Fruit fly (Drosophila melanogaster): ENCODE measurements around the gene Galphaf.
A peak's percentile ranks its signal among the peaks of the same experiment; 100 is the strongest.

The Galphaf gene

dm6 chr3L:16634529-16634928 lies 33.2 kb downstream of the Galphaf start:
- no peak for TF ChIP-seq B-H2 (GFP tag; optimal IDR thresholded peaks at IDR 0.05)
- TF ChIP-seq row (GFP tag; IDR thresholded peaks at IDR 0.05): 0 out of 3 replicates have a peak, but pooled peaks have one; percentile 8
- peak; percentile 0 for TF ChIP-seq Blimp-1 (GFP tag; optimal IDR thresholded peaks at IDR 0.05)
- TF ChIP-seq phol (tag; optimal IDR thresholded peaks at IDR 0.05): peak; percentile 1
- TF ChIP-seq sens (GFP tag): peak; percentile 50
- TF ChIP-seq Side (GFP tag; optimal IDR thresholded peaks at IDR 0.05): no peak
- TF ChIP-seq Xrp1 (GFP tag; IDR thresholded peaks at IDR 0.05): peak; percentile 29; the same call in 1 of the 2 replicates
- TF ChIP-seq CG10979 (tag; optimal IDR thresholded peaks at IDR 0.05): peak; percentile 37

DNA sequence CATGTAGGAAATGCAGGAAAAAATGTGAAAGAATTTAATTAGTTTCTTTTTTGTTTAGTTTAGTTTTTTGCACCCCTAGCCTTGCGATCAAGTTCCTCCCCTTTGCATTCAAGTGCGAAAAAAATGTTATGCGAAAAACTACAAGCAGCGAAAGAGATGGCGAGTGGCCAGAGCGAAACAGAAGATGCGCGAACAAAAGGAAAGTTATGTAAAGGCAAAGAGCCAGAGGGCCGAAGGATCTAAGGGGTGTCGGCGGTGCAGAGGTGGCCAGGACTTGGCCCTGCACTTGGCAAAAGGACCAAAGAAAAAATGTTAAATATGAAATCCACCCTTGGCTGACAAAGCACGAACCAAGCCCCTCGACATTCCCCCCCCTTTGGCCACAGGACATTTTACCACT lies 33.6 kb downstream of the Galphaf start:
- TF ChIP-seq sqz (GFP tag; optimal IDR thresholded peaks at IDR 0.05): peak; percentile 53
- TF ChIP-seq pros (GFP tag; optimal IDR thresholded peaks at IDR 0.05): peak; percentile 84
- TF ChIP-seq ind (GFP tag; optimal IDR thresholded peaks at IDR 0.05): no peak

- TF ChIP-seq hbn (GFP tag; IDR thresholded peaks at IDR 0.05; ENCODE audit: partially characterized antibody) (no peak), pan (optimal IDR thresholded peaks at IDR 0.05) (no peak), pan (GFP tag; optimal IDR thresholded peaks at IDR 0.05 in 1 of 2, IDR thresholded peaks at IDR 0.05 in 1 of 2) (peak in 1 of 2 experiments; percentile 20), Six4 (GFP tag; optimal IDR thresholded peaks at IDR 0.05) (no peak), CG6272 (GFP tag; IDR thresholded peaks at IDR 0.05) (no peak), CG2712 (tag; optimal IDR thresholded peaks at IDR 0.05) (peak; percentile 15), CG34422 (GFP tag; IDR thresholded peaks at IDR 0.05) (0 out of 3 replicates have a peak, but pooled peaks have one; percentile 38), fd96Cb (tag; optimal IDR thresholded peaks at IDR 0.05) (peak; percentile 3), CTCF (GFP tag; optimal IDR thresholded peaks at IDR 0.05) (peak; percentile 77), CG18262 (tag; optimal IDR thresholded peaks at IDR 0.05) (peak; percentile 26), sug (tag; optimal IDR thresholded peaks at IDR 0.05) (no peak), zfh2 (GFP tag; optimal IDR thresholded peaks at IDR 0.05) (no peak), Xrp1 (GFP tag; IDR thresholded peaks at IDR 0.05) (peak; percentile 18; the same call in 1 of the 2 replicates), CG14710 (tag; optimal IDR thresholded peaks at IDR 0.05) (peak; percentile 25), HHEX (GFP tag; optimal IDR thresholded peaks at IDR 0.05) (no peak), CG8290 (GFP tag; optimal IDR thresholded peaks at IDR 0.05) (peak; percentile 23), CG8290 (tag; optimal IDR thresholded peaks at IDR 0.05) (no peak), CG30403 (GFP tag; optimal IDR thresholded peaks at IDR 0.05) (no peak), Gsc (GFP tag; IDR thresholded peaks at IDR 0.05) (no peak), CG12659 (GFP tag; optimal IDR thresholded peaks at IDR 0.05) (no peak), Drgx (GFP tag; IDR thresholded peaks at IDR 0.05) (no peak), dan (GFP tag; IDR thresholded peaks at IDR 0.05) (no peak), klu (GFP tag; IDR thresholded peaks at IDR 0.05) (no peak), Ssrp (tag; optimal IDR thresholded peaks at IDR 0.05) (no peak), CG4360 (GFP tag; IDR thresholded peaks at IDR 0.05) (0 out of 2 replicates have a peak, but pooled peaks have one; percentile 9), sens (GFP tag) (peak; percentile 80), mld (GFP tag; IDR thresholded peaks at IDR 0.05; ENCODE audit: partially characterized antibody) (no peak), lov (optimal IDR thresholded peaks at IDR 0.05) (no peak), lov (GFP tag; IDR thresholded peaks at IDR 0.05) (0 out of 3 replicates have a peak, but pooled peaks have one; percentile 30), mam (GFP tag; optimal IDR thresholded peaks at IDR 0.05) (no peak), z (GFP tag; IDR thresholded peaks at IDR 0.05) (0 out of 3 replicates have a peak, but pooled peaks have one; percentile 30), CG15073 (GFP tag; optimal IDR thresholded peaks at IDR 0.05) (no peak), CG4424 (GFP tag; optimal IDR thresholded peaks at IDR 0.05) (peak; percentile 26), CG13894 (tag; optimal IDR thresholded peaks at IDR 0.05) (no peak), Ets65A (GFP tag) (peak; percentile 54), CG1647 (GFP tag; optimal IDR thresholded peaks at IDR 0.05) (no peak), CG3838 (GFP tag; optimal IDR thresholded peaks at IDR 0.05) (no peak), nmo (GFP tag; optimal IDR thresholded peaks at IDR 0.05) (peak; percentile 16), Med (GFP tag) (peak; percentile 68)
Measured at dm6 chr3L:16631844-16632537, 35.7 kb downstream of the Galphaf start.

All from whole organism, embryonic.